Fruit fly (Drosophila melanogaster) S2 (cell line): ENCODE results near the gene CG31717.

Experiments
- CG8478 ChIP-seq: fragments of >200 bp; optimal IDR thresholded peaks from 2 replicates; lab custom pipeline; 2018
- CTCF ChIP-seq, 2 experiments: fragments of >200 bp; optimal IDR thresholded peaks; 2 replicates each; lab custom pipeline; 2018

- TF ChIP-seq CG8478 (lab: Kevin White, UChicago) (no peak), CTCF (optimal IDR thresholded peaks at IDR 0.05; lab: Kevin White, UChicago) (no peak)
Observed at dm6 chr2L:10226724-10227407, 23.7 kb upstream of the CG31717 start, which contains the start of gene CG5708.
